Fruit fly (Drosophila melanogaster): ENCODE data around the gene Nin.
A peak's percentile ranks its signal among the peaks of the same experiment; 100 is the strongest.

dm6 chr2L:5271081-5271480, 7.3 kb downstream of the Nin start, which contains the start of gene tkv:
- TF ChIP-seq CG34406 (GFP tag; optimal IDR thresholded peaks at IDR 0.05) (no peak), spab (GFP tag; optimal IDR thresholded peaks at IDR 0.05) (no peak), Hr39 (GFP tag; optimal IDR thresholded peaks at IDR 0.05) (no peak), dsx (GFP tag; optimal IDR thresholded peaks at IDR 0.05; ENCODE audit: poor library complexity, severe bottlenecking) (no peak), salr (GFP tag; optimal IDR thresholded peaks at IDR 0.05) (no peak), fkh (GFP tag; optimal IDR thresholded peaks at IDR 0.05) (peak; percentile 77), CG3919 (GFP tag; optimal IDR thresholded peaks at IDR 0.05) (no peak), Lpt (GFP tag; optimal IDR thresholded peaks at IDR 0.05) (no peak), CG6854 (GFP tag; optimal IDR thresholded peaks at IDR 0.05) (no peak), achi (GFP tag; optimal IDR thresholded peaks at IDR 0.05) (no peak)

All from whole organism, prepupa.